Fruit fly (Drosophila melanogaster): ENCODE measurements around the gene kek3.

DNA sequence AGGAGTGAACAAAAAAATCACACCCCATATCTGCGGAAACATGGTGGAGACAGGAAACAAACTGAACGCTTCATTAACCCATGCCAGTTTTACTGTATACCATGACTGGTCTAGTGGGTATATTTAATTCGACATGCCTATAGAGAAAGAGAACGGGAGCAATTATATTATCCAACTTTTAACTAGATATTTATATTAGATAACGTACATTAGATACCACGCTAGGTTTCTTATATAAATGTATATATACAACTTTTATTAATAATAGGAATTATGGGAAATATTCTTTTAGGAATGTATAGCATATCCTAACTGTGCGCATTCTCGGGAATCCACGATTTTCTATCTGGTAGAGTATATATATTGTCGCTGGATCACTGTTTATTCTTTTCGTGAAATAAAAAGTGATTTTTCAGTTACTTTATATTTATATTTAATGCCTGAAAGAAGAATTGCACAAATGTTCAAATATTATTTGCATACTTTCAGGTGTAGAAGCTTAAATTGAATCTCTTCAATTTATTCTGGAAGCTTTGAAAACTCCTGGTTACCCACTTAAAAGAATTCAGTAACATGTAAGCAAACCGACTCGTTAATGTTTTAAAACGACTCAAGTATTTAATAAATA lies 60.9 kb downstream of the kek3 start, which contains the start of gene Semp1:
- TF ChIP-seq Myc (optimal IDR thresholded peaks at IDR 0.05) (no peak), psq (optimal IDR thresholded peaks at IDR 0.05) (no peak), h (optimal IDR thresholded peaks at IDR 0.05) (no peak)
